Fruit fly (Drosophila melanogaster) whole organism, embryonic: ENCODE measurements around the gene tplus3b.

ENCODE experiments used
- Atf-2 ChIP-seq: fragments of 200-800 bp; sonication (Bioruptor generic); optimal IDR thresholded peaks from 2 replicates; lab custom pipeline; 2016; ENCODE audit warnings: missing biosample characterization, missing genetic modification characterization
- Atf3 ChIP-seq: fragments of 200-800 bp; sonication (Bioruptor generic); optimal IDR thresholded peaks from 3 replicates; lab custom pipeline; 2016; ENCODE audit warnings: missing biosample characterization, missing genetic modification characterization
- CG1024 ChIP-seq: fragments of 200-800 bp; sonication (Bioruptor generic); IDR thresholded peaks from 2 replicates; pipeline ENCODE4 v1.3.6; 2022; ENCODE audit warnings: missing biosample characterization, missing genetic modification characterization
- CG10366 ChIP-seq: fragments of 200-800 bp; sonication (Bioruptor generic); IDR thresholded peaks from 2 replicates; pipeline ENCODE4 v1.3.6; 2022; ENCODE audit warnings: missing biosample characterization, missing genetic modification characterization
- CG13624 ChIP-seq: fragments of 200-800 bp; sonication (Bioruptor generic); optimal IDR thresholded peaks from 2 replicates; lab custom pipeline; 2016; ENCODE audit warnings: missing biosample characterization, missing genetic modification characterization
- CG14014 ChIP-seq: fragments of 200-800 bp; sonication (Bioruptor generic); IDR thresholded peaks from 2 replicates; pipeline ENCODE4 v1.3.6; 2022; ENCODE audit warnings: missing biosample characterization, missing genetic modification characterization
- CG15514 ChIP-seq: fragments of 200-800 bp; sonication (Bioruptor generic); optimal IDR thresholded peaks from 3 replicates; lab custom pipeline; 2017; ENCODE audit warnings: missing biosample characterization, missing genetic modification characterization, mild to moderate bottlenecking, moderate library complexity, missing genetic modification reagents
- CG17361 ChIP-seq: fragments of 200-800 bp; sonication (Bioruptor generic); IDR thresholded peaks from 3 replicates; pipeline ENCODE4 v1.3.6; 2022; ENCODE audit warnings: missing biosample characterization, missing genetic modification characterization
- CG2116 ChIP-seq: fragments of 200-800 bp; sonication (Bioruptor generic); optimal IDR thresholded peaks from 3 replicates; lab custom pipeline; 2018; ENCODE audit warnings: missing biosample characterization, mild to moderate bottlenecking, missing genetic modification characterization
- CG2712 ChIP-seq: fragments of 200-800 bp; optimal IDR thresholded peaks from 3 replicates; lab custom pipeline; 2019; ENCODE audit warnings: missing biosample characterization, mild to moderate bottlenecking, missing genetic modification characterization, moderate library complexity
- CG2889 ChIP-seq: fragments of 200-800 bp; sonication (Bioruptor generic); IDR thresholded peaks from 3 replicates; pipeline ENCODE4 v1.3.6; 2022; ENCODE audit warnings: missing biosample characterization, missing genetic modification characterization
- CG31224 ChIP-seq: fragments of 200-800 bp; sonication (Bioruptor generic); IDR thresholded peaks from 2 replicates; pipeline ENCODE4 v1.3.6; 2022; ENCODE audit warnings: missing biosample characterization, missing genetic modification characterization
- CG3163 ChIP-seq: fragments of 200-800 bp; sonication (Bioruptor generic); optimal IDR thresholded peaks from 3 replicates; lab custom pipeline; 2016; ENCODE audit warnings: missing biosample characterization, missing genetic modification characterization
- CG3995 ChIP-seq: fragments of 200-800 bp; sonication (Bioruptor generic); optimal IDR thresholded peaks from 3 replicates; lab custom pipeline; 2016; ENCODE audit warnings: missing biosample characterization, missing genetic modification characterization
- CG5180 ChIP-seq: fragments of 200-800 bp; sonication (Bioruptor generic); optimal IDR thresholded peaks from 3 replicates; lab custom pipeline; 2017; ENCODE audit warnings: missing biosample characterization, missing genetic modification characterization, mild to moderate bottlenecking, moderate library complexity, missing genetic modification reagents
- CG5953 ChIP-seq: fragments of 200-800 bp; sonication (Bioruptor generic); IDR thresholded peaks from 2 replicates; pipeline ENCODE4 v1.3.6; 2022; ENCODE audit warnings: missing biosample characterization, missing genetic modification characterization
- CG6683 ChIP-seq: fragments of 200-800 bp; sonication (Bioruptor generic); optimal IDR thresholded peaks from 2 replicates; lab custom pipeline; 2017; ENCODE audit warnings: missing biosample characterization, mild to moderate bottlenecking, missing genetic modification characterization, missing genetic modification reagents
- CG6689 ChIP-seq: fragments of 200-800 bp; sonication (Bioruptor generic); IDR thresholded peaks from 2 replicates; pipeline ENCODE4 v1.3.6; 2022; ENCODE audit warnings: missing biosample characterization, missing genetic modification characterization
- CG7987 ChIP-seq: fragments of 200-800 bp; sonication (Bioruptor generic); optimal IDR thresholded peaks from 2 replicates; lab custom pipeline; 2018; ENCODE audit warnings: missing biosample characterization, mild to moderate bottlenecking, missing genetic modification characterization, moderate library complexity
- CG8478 ChIP-seq: fragments of >200 bp; optimal IDR thresholded peaks from 2 replicates; lab custom pipeline; 2018
- CG9797 ChIP-seq: fragments of 200-800 bp; sonication (Bioruptor generic); optimal IDR thresholded peaks from 3 replicates; lab custom pipeline; 2018; ENCODE audit warnings: missing biosample characterization, mild to moderate bottlenecking, missing genetic modification characterization
- CG9817 ChIP-seq: fragments of 200-800 bp; sonication (Bioruptor generic); optimal IDR thresholded peaks from 2 replicates; lab custom pipeline; 2018; ENCODE audit warnings: missing biosample characterization, mild to moderate bottlenecking, missing genetic modification characterization, moderate library complexity
- Dfd ChIP-seq, 2 experiments: fragments of >200 bp; optimal IDR thresholded peaks; 2 replicates each; lab custom pipeline; 2017; ENCODE audit warnings: missing biosample characterization in 2 of 2, missing genetic modification characterization in 2 of 2
- Ets65A ChIP-seq: fragments of 200-800 bp; sonication (Bioruptor generic); peaks from one replicate; lab custom pipeline; 2016; ENCODE audit warnings: missing biosample characterization, missing genetic modification characterization
- Ets97D ChIP-seq: fragments of 200-800 bp; sonication (Bioruptor generic); optimal IDR thresholded peaks from 3 replicates; lab custom pipeline; 2016; ENCODE audit warnings: missing biosample characterization, missing genetic modification characterization
- HLH54F ChIP-seq: fragments of 200-800 bp; sonication (Bioruptor generic); optimal IDR thresholded peaks from 3 replicates; lab custom pipeline; 2016; ENCODE audit warnings: missing biosample characterization, missing genetic modification characterization
- Hsf ChIP-seq: fragments of 200-800 bp; sonication (Bioruptor generic); optimal IDR thresholded peaks from 3 replicates; lab custom pipeline; 2016; ENCODE audit warnings: missing biosample characterization, missing genetic modification characterization
- Lpt ChIP-seq: fragments of >200 bp; optimal IDR thresholded peaks from 2 replicates; lab custom pipeline; 2018; ENCODE audit warnings: missing biosample characterization, missing genetic modification characterization
- NC2α ChIP-seq: fragments of 200-800 bp; sonication (Bioruptor generic); optimal IDR thresholded peaks from 2 replicates; lab custom pipeline; 2016; ENCODE audit warnings: missing biosample characterization, missing genetic modification characterization
- Oli ChIP-seq: fragments of 200-800 bp; sonication (Bioruptor generic); optimal IDR thresholded peaks from 2 replicates; lab custom pipeline; 2018; ENCODE audit warnings: missing biosample characterization, mild to moderate bottlenecking, missing genetic modification characterization, moderate library complexity
- Scr ChIP-seq: fragments of 200-800 bp; sonication (Bioruptor generic); IDR thresholded peaks from 2 replicates; pipeline ENCODE4 v1.3.6; 2022; ENCODE audit warnings: missing biosample characterization, missing genetic modification characterization; ENCODE audit not compliant: partially characterized antibody
- Sin3A ChIP-seq: fragments of >200 bp; optimal IDR thresholded peaks from 2 replicates; lab custom pipeline; 2018
- Six4 ChIP-seq: fragments of 200-800 bp; sonication (Bioruptor generic); optimal IDR thresholded peaks from 2 replicates; lab custom pipeline; 2016; ENCODE audit warnings: missing biosample characterization, missing genetic modification characterization
- Vsx1 ChIP-seq: fragments of 200-800 bp; sonication (Bioruptor generic); optimal IDR thresholded peaks from 2 replicates; lab custom pipeline; 2017; ENCODE audit warnings: missing biosample characterization, mild to moderate bottlenecking, missing genetic modification characterization, missing genetic modification reagents
- cad ChIP-seq: fragments of >200 bp; optimal IDR thresholded peaks from 2 replicates; lab custom pipeline; 2017; ENCODE audit warnings: missing biosample characterization, missing genetic modification characterization
- corto ChIP-seq: fragments of 200-800 bp; sonication (Bioruptor generic); optimal IDR thresholded peaks from 2 replicates; lab custom pipeline; 2016; ENCODE audit warnings: missing biosample characterization, mild to moderate bottlenecking, missing genetic modification characterization, moderate library complexity
- dimm ChIP-seq: fragments of 200-800 bp; sonication (Bioruptor generic); IDR thresholded peaks from 2 replicates; pipeline ENCODE4 v1.3.6; 2022; ENCODE audit warnings: missing biosample characterization, missing genetic modification characterization
- grn ChIP-seq: fragments of 200-800 bp; sonication (Bioruptor generic); optimal IDR thresholded peaks from 3 replicates; lab custom pipeline; 2017; ENCODE audit warnings: missing biosample characterization, missing genetic modification characterization
- inv ChIP-seq: fragments of 200-800 bp; sonication (Bioruptor generic); IDR thresholded peaks from 2 replicates; pipeline ENCODE4 v1.3.6; 2022; ENCODE audit warnings: missing biosample characterization, missing genetic modification characterization; ENCODE audit not compliant: partially characterized antibody
- lmd ChIP-seq: fragments of 200-800 bp; sonication (Bioruptor generic); IDR thresholded peaks from 2 replicates; pipeline ENCODE4 v1.3.6; 2022; ENCODE audit warnings: missing biosample characterization, missing genetic modification characterization
- lola ChIP-seq, 3 experiments: fragments of >200 bp in 2 of 3; fragments of 200-800 bp in 1 of 3; sonication (Bioruptor generic) in 1 of 3; optimal IDR thresholded peaks; 2 replicates each; lab custom pipeline; 2017 to 2019; ENCODE audit warnings: missing biosample characterization in 3 of 3, missing genetic modification characterization in 3 of 3, mild to moderate bottlenecking in 1 of 3, moderate library complexity in 1 of 3
- nerfin-1 ChIP-seq: fragments of 200-800 bp; sonication (Bioruptor generic); optimal IDR thresholded peaks from 3 replicates; lab custom pipeline; 2019; ENCODE audit warnings: missing biosample characterization, mild to moderate bottlenecking, missing genetic modification characterization, moderate library complexity
- phol ChIP-seq: fragments of 200-800 bp; sonication (Bioruptor generic); optimal IDR thresholded peaks from 3 replicates; lab custom pipeline; 2018; ENCODE audit warnings: missing biosample characterization, mild to moderate bottlenecking, missing genetic modification characterization, moderate library complexity
- prd ChIP-seq, 3 experiments: fragments of >200 bp in 2 of 3; fragments of 200-800 bp in 1 of 3; sonication (Bioruptor generic) in 1 of 3; optimal IDR thresholded peaks in 2 of 3; IDR thresholded peaks in 1 of 3; 2 replicates in 2 of 3; 3 replicates in 1 of 3; pipeline versions ENCODE4 v1.3.6 to Lab custom; 2017 to 2022; ENCODE audit warnings: missing biosample characterization in 1 of 3, missing genetic modification characterization in 1 of 3
- pros ChIP-seq: fragments of 200-800 bp; sonication (Bioruptor generic); optimal IDR thresholded peaks from 3 replicates; lab custom pipeline; 2019; ENCODE audit warnings: missing biosample characterization, mild to moderate bottlenecking, missing genetic modification characterization, moderate library complexity
- sqz ChIP-seq: fragments of 200-800 bp; sonication (Bioruptor generic); optimal IDR thresholded peaks from 3 replicates; lab custom pipeline; 2018; ENCODE audit warnings: missing biosample characterization, mild to moderate bottlenecking, missing genetic modification characterization
- stwl ChIP-seq: fragments of 200-800 bp; sonication (Bioruptor generic); optimal IDR thresholded peaks from 3 replicates; lab custom pipeline; 2018; ENCODE audit warnings: missing biosample characterization, mild to moderate bottlenecking, missing genetic modification characterization, moderate library complexity
- tap ChIP-seq: fragments of 200-800 bp; optimal IDR thresholded peaks from 3 replicates; lab custom pipeline; 2019; ENCODE audit warnings: missing biosample characterization, mild to moderate bottlenecking, missing genetic modification characterization, moderate library complexity
- tin ChIP-seq: fragments of 200-800 bp; sonication (Bioruptor generic); optimal IDR thresholded peaks from 3 replicates; lab custom pipeline; 2016; ENCODE audit warnings: missing biosample characterization, missing genetic modification characterization
- wek ChIP-seq: fragments of 200-800 bp; sonication (Bioruptor generic); optimal IDR thresholded peaks from 3 replicates; lab custom pipeline; 2018; ENCODE audit warnings: missing biosample characterization, mild to moderate bottlenecking, missing genetic modification characterization, moderate library complexity

The tplus3b gene

DNA sequence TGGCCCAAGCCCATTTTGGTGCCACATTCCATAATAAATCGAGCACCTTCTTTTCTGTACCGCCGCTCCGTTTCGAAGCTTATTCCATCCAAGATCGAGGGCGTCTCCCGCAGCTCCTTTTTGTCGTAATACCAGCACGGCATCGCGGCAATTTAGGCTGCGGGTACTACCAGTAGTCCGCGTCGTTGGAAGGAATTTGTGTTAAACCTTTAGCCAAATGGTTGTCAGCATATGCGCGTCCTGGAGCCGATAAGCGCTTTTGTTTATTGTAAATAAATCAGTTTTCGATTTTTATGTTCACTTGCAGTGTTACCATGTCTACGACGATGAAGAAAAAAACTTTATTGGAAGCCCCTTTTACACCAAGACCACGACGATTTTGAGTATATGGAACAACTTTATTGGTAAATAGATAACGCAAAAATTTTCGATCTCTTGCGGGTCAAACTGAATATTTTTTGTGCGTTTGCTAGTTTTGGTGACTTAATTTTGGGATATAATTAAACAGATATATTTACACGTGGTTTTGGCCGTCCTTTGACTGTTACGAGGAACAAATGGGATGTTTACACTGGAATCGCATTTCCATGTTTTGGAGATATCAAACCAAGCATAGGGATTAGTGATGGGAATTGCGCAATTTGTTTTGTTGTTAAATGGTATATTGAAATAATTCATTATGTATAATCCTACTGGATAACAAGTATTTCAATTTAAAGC lies 25.5 kb upstream of the tplus3b start, which contains the start of gene CycK (continued):
- TF ChIP-seq inv (GFP tag; lab: Robert Waterston, UW): no peak
- TF ChIP-seq tap (tag; lab: Kevin White, UChicago): no peak
- no peak for TF ChIP-seq Lpt (GFP tag; lab: Kevin White, UChicago)
- TF ChIP-seq lola (GFP tag; optimal IDR thresholded peaks at IDR 0.05; lab: Kevin White, UChicago): peak in 1 of 3 experiments; percentile 37
- peak; percentile 26 for TF ChIP-seq CG9797 (GFP tag; lab: Kevin White, UChicago)
- TF ChIP-seq Ets97D: peak; percentile 3
- no peak for TF ChIP-seq CG6683 (GFP tag; lab: Kevin White, UChicago)
- TF ChIP-seq Atf3 (GFP tag; lab: Kevin White, UChicago): peak; percentile 8
- no peak for TF ChIP-seq Atf-2 (GFP tag; lab: Kevin White, UChicago)
- no peak for TF ChIP-seq CG13624 (GFP tag; lab: Kevin White, UChicago)
- TF ChIP-seq CG3995: peak; percentile 92
- no peak for TF ChIP-seq Vsx1
- peak; percentile 90 for TF ChIP-seq CG1024
- TF ChIP-seq CG15514 (GFP tag; lab: Kevin White, UChicago): peak; percentile 32
- peak; percentile 21 for TF ChIP-seq CG2712 (tag; lab: Kevin White, UChicago)
- peak; percentile 27 for TF ChIP-seq sqz (GFP tag; lab: Kevin White, UChicago)
- TF ChIP-seq CG14014 (GFP tag; lab: Robert Waterston, UW): no peak
- TF ChIP-seq cad (GFP tag; lab: Kevin White, UChicago): no peak
- TF ChIP-seq Dfd (GFP tag; optimal IDR thresholded peaks at IDR 0.05; lab: Kevin White, UChicago): peak in 1 of 2 experiments; percentile 29
- no peak for TF ChIP-seq pros (GFP tag; lab: Kevin White, UChicago)
- TF ChIP-seq Six4: no peak
- 0 out of 2 replicates have a peak, but pooled peaks have one; percentile 6 for TF ChIP-seq CG6689 (GFP tag; lab: Robert Waterston, UW)
- peak; percentile 10 for TF ChIP-seq HLH54F
- TF ChIP-seq grn (GFP tag; lab: Kevin White, UChicago): no peak
- TF ChIP-seq Ets65A: peak; percentile 92
- no peak for TF ChIP-seq CG3163 (GFP tag; lab: Kevin White, UChicago)
- no peak for TF ChIP-seq CG7987 (GFP tag; lab: Kevin White, UChicago)
- no peak for TF ChIP-seq prd (optimal IDR thresholded peaks at IDR 0.05; lab: Kevin White, UChicago)
- peak; percentile 43; the same call in 1 of the 3 replicates for TF ChIP-seq prd (GFP tag; IDR thresholded peaks at IDR 0.05; lab: Robert Waterston, UW)
- peak; percentile 51 for TF ChIP-seq wek (GFP tag; lab: Kevin White, UChicago)
- no peak for TF ChIP-seq tin (GFP tag; lab: Kevin White, UChicago)
- peak; percentile 10 for TF ChIP-seq Hsf
- TF ChIP-seq phol (tag; lab: Kevin White, UChicago): peak; percentile 46
- TF ChIP-seq NC2α: no peak
- peak; percentile 22 for TF ChIP-seq CG2116 (GFP tag; lab: Kevin White, UChicago)
- no peak; the same call in 1 of the 2 replicates for TF ChIP-seq lmd (GFP tag; lab: Robert Waterston, UW)
- TF ChIP-seq CG8478: no peak
- no peak for TF ChIP-seq CG5180 (GFP tag; lab: Kevin White, UChicago)
- TF ChIP-seq CG17361 (GFP tag; lab: Robert Waterston, UW): 0 out of 3 replicates have a peak, but pooled peaks have one; percentile 38
- TF ChIP-seq Oli (tag; lab: Kevin White, UChicago): peak; percentile 20
- no peak for TF ChIP-seq nerfin-1 (tag; lab: Kevin White, UChicago)
- no peak for TF ChIP-seq CG2889 (GFP tag; lab: Robert Waterston, UW)
- no peak for TF ChIP-seq CG10366
- TF ChIP-seq Sin3A (lab: Kevin White, UChicago): peak; percentile 45
- TF ChIP-seq CG5953 (GFP tag; lab: Robert Waterston, UW): no peak
- no peak for TF ChIP-seq Scr (GFP tag; lab: Robert Waterston, UW)
- no peak for TF ChIP-seq dimm
- TF ChIP-seq CG9817 (tag; lab: Kevin White, UChicago): peak; percentile 18
- no peak for TF ChIP-seq CG31224 (GFP tag; lab: Robert Waterston, UW)
- TF ChIP-seq corto: no peak
- peak; percentile 11 for TF ChIP-seq stwl (tag; lab: Kevin White, UChicago)
